Fruit fly (Drosophila melanogaster) whole organism: Measurements from ENCODE around the gene CG10026.

Source experiments
- CG8478 ChIP-seq: fragments of >200 bp; optimal IDR thresholded peaks from 2 replicates; lab custom pipeline; 2018; ENCODE audit warnings: inconsistent platforms
- Dll ChIP-seq: fragments of >200 bp; optimal IDR thresholded peaks from 2 replicates; lab custom pipeline; 2017
- EcR ChIP-seq, 2 experiments: fragments of >200 bp; optimal IDR thresholded peaks; 2 replicates each; lab custom pipeline; 2017; ENCODE audit warnings: missing biosample characterization in 2 of 2, missing genetic modification characterization in 2 of 2, missing genetic modification reagents in 2 of 2
- pan ChIP-seq: fragments of >200 bp; optimal IDR thresholded peaks from 2 replicates; lab custom pipeline; 2017
- psq ChIP-seq: fragments of >200 bp; optimal IDR thresholded peaks from 2 replicates; lab custom pipeline; 2017
- usp ChIP-seq: fragments of >200 bp; optimal IDR thresholded peaks from 2 replicates; lab custom pipeline; 2017; ENCODE audit warnings: missing biosample characterization, missing genetic modification characterization, mixed read lengths

The CG10026 gene

dm6 chr2L:19455209-19455608 is 1.2 kb downstream of the CG10026 start:
- TF ChIP-seq CG8478 (lab: Kevin White, UChicago): no peak
- no peak for TF ChIP-seq pan (lab: Kevin White, UChicago)
- TF ChIP-seq psq (lab: Kevin White, UChicago): no peak
- TF ChIP-seq EcR (GFP tag; optimal IDR thresholded peaks at IDR 0.05; lab: Kevin White, UChicago): no peak
- TF ChIP-seq Dll (lab: Kevin White, UChicago): no peak
- no peak for TF ChIP-seq usp (GFP tag; lab: Kevin White, UChicago)

dm6 chr2L:19455723-19456122 is 1.7 kb downstream of the CG10026 start:
- no peak for TF ChIP-seq EcR (GFP tag; optimal IDR thresholded peaks at IDR 0.05; lab: Kevin White, UChicago)
- no peak for TF ChIP-seq usp (GFP tag; lab: Kevin White, UChicago)
- no peak for TF ChIP-seq Dll (lab: Kevin White, UChicago)
- TF ChIP-seq pan (lab: Kevin White, UChicago): no peak
- no peak for TF ChIP-seq CG8478 (lab: Kevin White, UChicago)
- no peak for TF ChIP-seq psq (lab: Kevin White, UChicago)

dm6 chr2L:19457890-19458580 is 4.0 kb downstream of the CG10026 start:
- TF ChIP-seq CG8478 (lab: Kevin White, UChicago) (no peak), pan (lab: Kevin White, UChicago) (no peak), usp (GFP tag; lab: Kevin White, UChicago) (no peak), EcR (GFP tag; optimal IDR thresholded peaks at IDR 0.05; lab: Kevin White, UChicago) (no peak), Dll (lab: Kevin White, UChicago) (no peak), psq (lab: Kevin White, UChicago) (no peak)

DNA sequence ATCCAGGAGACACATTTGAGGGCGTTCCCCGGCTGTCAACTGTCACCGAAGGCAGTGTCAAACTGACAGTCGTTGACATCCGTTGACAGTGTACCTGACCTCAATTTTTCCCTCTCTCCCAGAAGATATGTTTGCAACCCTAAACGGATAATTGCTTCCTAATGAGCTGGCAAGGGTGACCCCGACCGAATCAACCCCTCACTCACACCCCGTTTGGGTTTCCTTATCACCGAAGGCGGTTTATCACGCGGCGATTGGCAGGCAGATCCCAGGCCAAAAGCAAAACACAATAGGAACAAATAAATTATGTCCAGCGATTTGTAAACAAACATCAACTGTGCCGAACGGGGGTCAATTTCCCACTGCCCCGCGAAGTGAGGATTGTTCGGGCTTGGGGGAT is 5.3 kb downstream of the CG10026 start:
- TF ChIP-seq usp (GFP tag; lab: Kevin White, UChicago) (no peak), EcR (GFP tag; optimal IDR thresholded peaks at IDR 0.05; lab: Kevin White, UChicago) (no peak), CG8478 (lab: Kevin White, UChicago) (no peak), pan (lab: Kevin White, UChicago) (no peak)

dm6 chr2L:19462898-19463297 is 8.8 kb downstream of the CG10026 start:
- TF ChIP-seq Dll (lab: Kevin White, UChicago): no peak
- TF ChIP-seq EcR (GFP tag; optimal IDR thresholded peaks at IDR 0.05; lab: Kevin White, UChicago): no peak
- no peak for TF ChIP-seq usp (GFP tag; lab: Kevin White, UChicago)
- TF ChIP-seq pan (lab: Kevin White, UChicago): no peak
- no peak for TF ChIP-seq psq (lab: Kevin White, UChicago)
- no peak for TF ChIP-seq CG8478 (lab: Kevin White, UChicago)

dm6 chr2L:19463405-19463804 is 9.3 kb downstream of the CG10026 start:
- no peak for TF ChIP-seq Dll (lab: Kevin White, UChicago)
- TF ChIP-seq pan (lab: Kevin White, UChicago): no peak
- TF ChIP-seq usp (GFP tag; lab: Kevin White, UChicago): no peak
- no peak for TF ChIP-seq psq (lab: Kevin White, UChicago)
- TF ChIP-seq CG8478 (lab: Kevin White, UChicago): no peak
- TF ChIP-seq EcR (GFP tag; optimal IDR thresholded peaks at IDR 0.05; lab: Kevin White, UChicago): no peak

DNA sequence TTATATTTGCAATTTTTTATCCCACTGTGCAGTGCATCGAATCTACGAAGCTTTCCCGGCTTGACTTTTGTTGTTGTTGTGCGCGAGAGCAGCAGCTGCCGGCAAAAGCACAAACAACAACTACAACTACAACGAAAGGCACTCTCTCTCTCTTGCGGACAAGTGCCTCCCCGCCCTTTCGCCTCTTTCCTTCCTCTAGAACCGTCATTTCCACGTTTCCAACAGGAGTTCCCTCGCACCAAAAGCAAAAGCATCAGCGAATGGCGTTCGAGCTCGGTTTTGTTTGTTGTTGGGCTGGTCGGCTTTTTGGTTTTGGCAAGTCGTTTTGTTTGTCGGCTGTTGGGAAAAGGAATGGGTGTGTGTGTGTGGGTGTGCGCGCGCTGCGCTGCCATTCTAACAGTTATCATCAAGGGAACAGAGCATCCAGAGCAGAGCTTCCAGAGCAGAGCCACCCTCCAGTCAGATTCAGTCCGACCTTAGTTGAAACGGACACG is 9.8 kb downstream of the CG10026 start, which contains the start of gene tj:
Gene tj (plus strand): TSS at position 444 of the 494 bp plus-strand sequence.
- TF ChIP-seq EcR (GFP tag; optimal IDR thresholded peaks at IDR 0.05; lab: Kevin White, UChicago): no peak
- TF ChIP-seq Dll (lab: Kevin White, UChicago): peak; percentile 35

DNA sequence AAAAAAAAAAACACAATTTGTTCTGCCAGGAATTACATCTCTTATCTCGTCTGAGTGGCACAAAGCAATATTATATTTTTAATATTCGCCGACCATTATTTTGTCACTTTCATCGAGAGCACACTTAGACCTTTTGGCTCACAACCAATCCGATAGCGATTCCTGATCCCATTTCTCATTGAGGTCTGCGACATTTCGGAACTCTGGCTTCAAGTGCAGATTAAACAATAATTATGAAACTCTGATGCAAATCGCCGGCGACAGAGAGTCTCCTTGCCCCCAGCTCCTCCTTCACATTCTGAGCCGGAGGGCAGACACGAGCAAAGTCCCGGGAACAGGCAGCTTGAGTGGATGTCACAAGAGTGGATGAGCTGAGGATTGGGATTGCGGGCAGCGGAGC is 15.0 kb downstream of the CG10026 start:
- TF ChIP-seq CG8478 (lab: Kevin White, UChicago): no peak
- TF ChIP-seq EcR (GFP tag; optimal IDR thresholded peaks at IDR 0.05; lab: Kevin White, UChicago): no peak
- no peak for TF ChIP-seq pan (lab: Kevin White, UChicago)
- TF ChIP-seq psq (lab: Kevin White, UChicago): no peak
- TF ChIP-seq Dll (lab: Kevin White, UChicago): no peak
- no peak for TF ChIP-seq usp (GFP tag; lab: Kevin White, UChicago)

dm6 chr2L:19469751-19470150 is 15.7 kb downstream of the CG10026 start:
- TF ChIP-seq psq (lab: Kevin White, UChicago): no peak
- no peak for TF ChIP-seq CG8478 (lab: Kevin White, UChicago)
- TF ChIP-seq Dll (lab: Kevin White, UChicago): no peak
- TF ChIP-seq pan (lab: Kevin White, UChicago): no peak
- no peak for TF ChIP-seq usp (GFP tag; lab: Kevin White, UChicago)
- no peak for TF ChIP-seq EcR (GFP tag; optimal IDR thresholded peaks at IDR 0.05; lab: Kevin White, UChicago)

DNA sequence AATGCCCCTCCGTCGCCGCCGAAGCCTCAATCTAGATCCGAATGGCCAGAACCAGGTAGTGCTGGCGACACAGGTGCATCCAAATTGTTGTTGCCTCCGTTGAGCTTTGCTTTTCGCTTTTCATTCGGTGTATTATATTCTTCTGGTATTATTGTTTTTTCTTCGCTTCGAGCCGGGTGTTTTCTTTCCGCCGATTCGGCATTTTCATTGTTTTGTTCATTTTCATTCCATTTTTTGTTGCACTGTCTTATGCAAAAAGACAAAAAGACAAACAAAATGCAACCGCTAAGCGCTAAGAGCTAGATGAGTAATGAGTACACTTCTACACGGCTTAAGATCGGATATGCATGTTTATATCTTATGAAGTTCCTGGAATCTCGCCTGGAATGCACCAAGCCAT is 18.2 kb downstream of the CG10026 start:
- TF ChIP-seq pan (lab: Kevin White, UChicago) (no peak), Dll (lab: Kevin White, UChicago) (no peak), psq (lab: Kevin White, UChicago) (no peak), CG8478 (lab: Kevin White, UChicago) (no peak), usp (GFP tag; lab: Kevin White, UChicago) (no peak), EcR (GFP tag; optimal IDR thresholded peaks at IDR 0.05; lab: Kevin White, UChicago) (no peak)

dm6 chr2L:19473397-19474009 is 19.4 kb downstream of the CG10026 start:
- no peak for TF ChIP-seq EcR (GFP tag; optimal IDR thresholded peaks at IDR 0.05; lab: Kevin White, UChicago)
- TF ChIP-seq Dll (lab: Kevin White, UChicago): no peak
- TF ChIP-seq usp (GFP tag; lab: Kevin White, UChicago): no peak
- TF ChIP-seq CG8478 (lab: Kevin White, UChicago): no peak
- TF ChIP-seq pan (lab: Kevin White, UChicago): no peak
- TF ChIP-seq psq (lab: Kevin White, UChicago): no peak
